Worm (Caenorhabditis elegans): ENCODE data around the gene rec-8.

rec-8 gene

ce11 chrIV:13394686-13395085 lies 41.7 kb upstream of the rec-8 start:
- TF ChIP-seq fos-1 (tag; optimal IDR thresholded peaks at IDR 0.05), result peak; percentile 8
- TF ChIP-seq ztf-4 (tag; optimal IDR thresholded peaks at IDR 0.05), result no peak
- TF ChIP-seq nhr-237 (tag; optimal IDR thresholded peaks at IDR 0.05), result no peak
- TF ChIP-seq mbf-1 (tag; optimal IDR thresholded peaks at IDR 0.05), result no peak
- no peak for TF ChIP-seq unc-62 (GFP tag; optimal IDR thresholded peaks at IDR 0.05)
- no peak for TF ChIP-seq ztf-11 (tag; optimal IDR thresholded peaks at IDR 0.05)
- no peak for TF ChIP-seq ztf-1 (GFP tag; conservative IDR thresholded peaks at IDR 0.05)
- peak; percentile 59 for TF ChIP-seq blmp-1 (tag; optimal IDR thresholded peaks at IDR 0.05; ENCODE audit: insufficient read depth)
- TF ChIP-seq nhr-77 (tag; optimal IDR thresholded peaks at IDR 0.05), result no peak
- no peak for TF ChIP-seq alr-1 (tag; optimal IDR thresholded peaks at IDR 0.05)
- TF ChIP-seq gmeb-1 (tag; optimal IDR thresholded peaks at IDR 0.05), result no peak

ce11 chrIV:13393246-13393716 lies 40.3 kb upstream of the rec-8 start:
- TF ChIP-seq C34F6.9 (tag; optimal IDR thresholded peaks at IDR 0.05), result no peak
- TF ChIP-seq ceh-82 (tag; optimal IDR thresholded peaks at IDR 0.05), result no peak
- TF ChIP-seq ztf-4 (tag; optimal IDR thresholded peaks at IDR 0.05), result no peak
- TF ChIP-seq sem-4 (tag; optimal IDR thresholded peaks at IDR 0.05), result no peak
- TF ChIP-seq lin-13 (GFP tag; optimal IDR thresholded peaks at IDR 0.05), result no peak
- TF ChIP-seq R02D3.7 (tag; optimal IDR thresholded peaks at IDR 0.05), result no peak
- no peak for TF ChIP-seq skn-1 (tag; optimal IDR thresholded peaks at IDR 0.05)
- no peak for TF ChIP-seq nhr-23 (tag; optimal IDR thresholded peaks at IDR 0.05)
- TF ChIP-seq egl-27 (tag; optimal IDR thresholded peaks at IDR 0.05), result no peak
- TF ChIP-seq peb-1 (tag; optimal IDR thresholded peaks at IDR 0.05), result no peak
- TF ChIP-seq nhr-12 (tag; optimal IDR thresholded peaks at IDR 0.05), result no peak
- TF ChIP-seq nhr-11 (tag; optimal IDR thresholded peaks at IDR 0.05), result no peak
- peak; percentile 9 for TF ChIP-seq F13H6.1 (tag; optimal IDR thresholded peaks at IDR 0.05)
- TF ChIP-seq nhr-25 (tag; optimal IDR thresholded peaks at IDR 0.05), result peak; percentile 8
- no peak for TF ChIP-seq nhr-10 (tag; optimal IDR thresholded peaks at IDR 0.05)
- TF ChIP-seq ztf-1 (GFP tag; conservative IDR thresholded peaks at IDR 0.05), result no peak
- TF ChIP-seq lin-11 (tag; optimal IDR thresholded peaks at IDR 0.05), result no peak
- TF ChIP-seq unc-55 (GFP tag; optimal IDR thresholded peaks at IDR 0.05), result no peak
- no peak for TF ChIP-seq snpc-4 (tag; optimal IDR thresholded peaks at IDR 0.05)
- no peak for TF ChIP-seq mbf-1 (tag; optimal IDR thresholded peaks at IDR 0.05)
- no peak for TF ChIP-seq aly-2 (tag; optimal IDR thresholded peaks at IDR 0.05)
- peak; percentile 83 for TF ChIP-seq crh-2 (tag; optimal IDR thresholded peaks at IDR 0.05)
- peak; percentile 74 for TF ChIP-seq sma-9 (GFP tag; optimal IDR thresholded peaks at IDR 0.05)
- TF ChIP-seq sma-9 (tag; optimal IDR thresholded peaks at IDR 0.05), result no peak
- peak; percentile 68 for TF ChIP-seq nhr-129 (tag; optimal IDR thresholded peaks at IDR 0.05)
- no peak for TF ChIP-seq elt-3 (tag; optimal IDR thresholded peaks at IDR 0.05)
- no peak for TF ChIP-seq blmp-1 (tag; optimal IDR thresholded peaks at IDR 0.05; ENCODE audit: insufficient read depth)
- peak in 1 of 2 experiments; percentile 31 for TF ChIP-seq mdl-1 (tag; optimal IDR thresholded peaks at IDR 0.05)
- TF ChIP-seq lsy-2 (tag; optimal IDR thresholded peaks at IDR 0.05), result peak in 1 of 2 experiments; percentile 42
- TF ChIP-seq gmeb-1 (tag; optimal IDR thresholded peaks at IDR 0.05), result peak; percentile 34
- peak; percentile 63 for TF ChIP-seq fos-1 (tag; optimal IDR thresholded peaks at IDR 0.05)
- TF ChIP-seq mab-5 (tag; optimal IDR thresholded peaks at IDR 0.05), result no peak
- TF ChIP-seq lin-39 (tag; optimal IDR thresholded peaks at IDR 0.05), result no peak
- TF ChIP-seq ceh-16 (tag; optimal IDR thresholded peaks at IDR 0.05), result no peak
- no peak for TF ChIP-seq zag-1 (tag; optimal IDR thresholded peaks at IDR 0.05)
- TF ChIP-seq sma-3 (GFP tag; optimal IDR thresholded peaks at IDR 0.05), result peak; percentile 74
- TF ChIP-seq nhr-77 (tag; optimal IDR thresholded peaks at IDR 0.05), result no peak
- TF ChIP-seq nhr-21 (tag; optimal IDR thresholded peaks at IDR 0.05), result peak; percentile 62
- TF ChIP-seq unc-62 (GFP tag; optimal IDR thresholded peaks at IDR 0.05), result no peak
- no peak for TF ChIP-seq dmd-4 (tag; optimal IDR thresholded peaks at IDR 0.05)
- TF ChIP-seq Y55F3AM.14 (GFP tag; optimal IDR thresholded peaks at IDR 0.05), result peak; percentile 25
- no peak for TF ChIP-seq nhr-6 (tag; optimal IDR thresholded peaks at IDR 0.05)
- no peak for TF ChIP-seq unc-39 (tag; optimal IDR thresholded peaks at IDR 0.05)
- no peak for TF ChIP-seq nhr-237 (tag; optimal IDR thresholded peaks at IDR 0.05)
- TF ChIP-seq ztf-11 (tag; optimal IDR thresholded peaks at IDR 0.05), result no peak
